Worm (Caenorhabditis elegans) whole organism, young adult: Measurements from ENCODE around the gene best-12.

Experiments
- B0336.3 ChIP-seq: fragments of 200-800 bp; sonication (Bioruptor generic); IDR thresholded peaks from 2 replicates; pipeline ENCODE4 v1.3.6; 2022; ENCODE audit warnings: missing genetic modification characterization, missing compliant biosample characterization
- C06A6.2 ChIP-seq: fragments of 200-800 bp; sonication (Bioruptor generic); conservative IDR thresholded peaks from 2 replicates; pipeline ENCODE4 v1.3.6; 2022; ENCODE audit warnings: missing genetic modification characterization, missing compliant biosample characterization
- F52B5.7 ChIP-seq: sonication (generic microtip); optimal IDR thresholded peaks from 2 replicates; lab custom pipeline; 2016; ENCODE audit warnings: mild to moderate bottlenecking, missing genetic modification characterization, missing compliant biosample characterization
- F55B11.4 ChIP-seq: sonication (generic microtip); optimal IDR thresholded peaks from 2 replicates; lab custom pipeline; 2016; ENCODE audit warnings: missing compliant biosample characterization, missing genetic modification characterization, borderline replicate concordance; ENCODE audit not compliant: insufficient read depth
- T26A5.8 ChIP-seq: sonication (generic microtip); optimal IDR thresholded peaks from 2 replicates; lab custom pipeline; 2016; ENCODE audit warnings: missing genetic modification characterization, missing compliant biosample characterization
- Y53G8AR.9 ChIP-seq: fragments of 200-800 bp; sonication (Bioruptor generic); conservative IDR thresholded peaks from 2 replicates; pipeline ENCODE4 v1.3.6; 2022; ENCODE audit warnings: missing genetic modification reagents, missing genetic modification characterization, missing compliant biosample characterization
- akir-1 ChIP-seq: fragments of 200-800 bp; sonication (Bioruptor generic); optimal IDR thresholded peaks from 2 replicates; lab custom pipeline; 2018; ENCODE audit warnings: mild to moderate bottlenecking, missing genetic modification characterization, moderate library complexity, missing compliant biosample characterization
- aptf-3 ChIP-seq: fragments of 200-800 bp; sonication (Bioruptor generic); IDR thresholded peaks from 2 replicates; pipeline ENCODE4 v1.3.6; 2022; ENCODE audit warnings: missing genetic modification characterization, missing compliant biosample characterization
- attf-5 ChIP-seq: fragments of 200-800 bp; sonication (Bioruptor generic); optimal IDR thresholded peaks from 2 replicates; lab custom pipeline; 2018; ENCODE audit warnings: mild to moderate bottlenecking, missing genetic modification characterization, missing compliant biosample characterization
- attf-6 ChIP-seq: fragments of 200-800 bp; sonication (Bioruptor generic); IDR thresholded peaks from 2 replicates; pipeline ENCODE4 v1.3.6; 2022; ENCODE audit warnings: missing genetic modification reagents, missing genetic modification characterization, missing compliant biosample characterization
- cebp-1 ChIP-seq, 2 experiments: fragments of 200-800 bp in 1 of 2; sonication (Bioruptor generic) in 1 of 2; sonication (generic microtip) in 1 of 2; IDR thresholded peaks in 1 of 2; optimal IDR thresholded peaks in 1 of 2; 2 replicates each; pipeline versions ENCODE4 v1.3.6 to Lab custom; 2017 to 2022; ENCODE audit warnings: missing compliant biosample characterization in 2 of 2, missing genetic modification characterization in 2 of 2, mild to moderate bottlenecking in 1 of 2, missing genetic modification reagents in 1 of 2, moderate library complexity in 1 of 2
- ceh-58 ChIP-seq: fragments of 200-800 bp; sonication (Bioruptor generic); IDR thresholded peaks from 2 replicates; pipeline ENCODE4 v1.3.6; 2022; ENCODE audit warnings: missing genetic modification characterization, missing compliant biosample characterization
- ceh-79 ChIP-seq: sonication (generic microtip); optimal IDR thresholded peaks from 2 replicates; lab custom pipeline; 2017; ENCODE audit warnings: mild to moderate bottlenecking, missing genetic modification characterization, missing compliant biosample characterization
- die-1 ChIP-seq: sonication (generic microtip); optimal IDR thresholded peaks from 2 replicates; lab custom pipeline; 2016; ENCODE audit warnings: missing genotype, mild to moderate bottlenecking, missing genetic modification characterization, missing compliant biosample characterization
- dpff-1 ChIP-seq: sonication (generic microtip); optimal IDR thresholded peaks from 2 replicates; lab custom pipeline; 2017; ENCODE audit warnings: mild to moderate bottlenecking, missing genetic modification characterization, missing compliant biosample characterization
- efl-1 ChIP-seq: fragments of 150-350 bp; optimal IDR thresholded peaks from 2 replicates; lab custom pipeline; 2014; ENCODE audit warnings: missing biosample characterization, missing genetic modification reagents, missing genetic modification characterization
- him-1 ChIP-seq: sonication (generic microtip); optimal IDR thresholded peaks from 2 replicates; lab custom pipeline; 2016; ENCODE audit warnings: missing genotype, missing genetic modification reagents, missing genetic modification characterization, missing compliant biosample characterization
- hsf-1 ChIP-seq: fragments of 200-800 bp; sonication (Bioruptor generic); IDR thresholded peaks from 2 replicates; pipeline ENCODE4 v1.3.6; 2022; ENCODE audit warnings: missing genetic modification reagents, missing genetic modification characterization, missing compliant biosample characterization
- let-526 ChIP-seq: fragments of 200-800 bp; sonication (Bioruptor generic); IDR thresholded peaks from 2 replicates; pipeline ENCODE4 v1.3.6; 2022; ENCODE audit warnings: missing genetic modification reagents, missing genetic modification characterization, missing compliant biosample characterization
- lin-40 ChIP-seq: sonication (generic microtip); optimal IDR thresholded peaks from 2 replicates; lab custom pipeline; 2016; ENCODE audit warnings: missing genetic modification characterization, mild to moderate bottlenecking, missing compliant biosample characterization, missing genotype, missing genetic modification reagents
- lsy-27 ChIP-seq: sonication (generic microtip); optimal IDR thresholded peaks from 2 replicates; lab custom pipeline; 2017; ENCODE audit warnings: missing genetic modification characterization, mild to moderate bottlenecking, missing compliant biosample characterization, antibody characterized with exemption, missing genotype, borderline replicate concordance; ENCODE audit not compliant: insufficient read depth
- madf-10 ChIP-seq: sonication (generic microtip); optimal IDR thresholded peaks from 2 replicates; lab custom pipeline; 2016; ENCODE audit warnings: mild to moderate bottlenecking, missing genetic modification characterization, missing compliant biosample characterization
- nfya-1 ChIP-seq: sonication (generic microtip); optimal IDR thresholded peaks from 2 replicates; lab custom pipeline; 2017; ENCODE audit warnings: antibody characterized with exemption, missing compliant biosample characterization, missing genetic modification characterization, borderline replicate concordance; ENCODE audit not compliant: insufficient read depth
- nhr-120 ChIP-seq: fragments of 200-800 bp; sonication (Bioruptor generic); IDR thresholded peaks from 2 replicates; pipeline ENCODE4 v1.3.6; 2022; ENCODE audit warnings: missing genetic modification characterization, missing compliant biosample characterization
- nhr-179 ChIP-seq: sonication (generic microtip); optimal IDR thresholded peaks from 2 replicates; lab custom pipeline; 2016; ENCODE audit warnings: mild to moderate bottlenecking, missing genetic modification characterization, missing compliant biosample characterization
- nhr-27 ChIP-seq: fragments of 200-800 bp; sonication (Bioruptor generic); optimal IDR thresholded peaks from 2 replicates; lab custom pipeline; 2018; ENCODE audit warnings: mild to moderate bottlenecking, missing genetic modification characterization, moderate library complexity, missing compliant biosample characterization
- nhr-80 ChIP-seq: sonication (generic microtip); optimal IDR thresholded peaks from 2 replicates; lab custom pipeline; 2016; ENCODE audit warnings: missing genetic modification characterization, missing compliant biosample characterization
- pbrm-1 ChIP-seq: fragments of 200-800 bp; sonication (Bioruptor generic); IDR thresholded peaks from 2 replicates; pipeline ENCODE4 v1.3.6; 2022; ENCODE audit warnings: missing genetic modification reagents, missing genetic modification characterization, missing compliant biosample characterization
- rcor-1 ChIP-seq: fragments of 200-800 bp; sonication (Bioruptor generic); IDR thresholded peaks from 2 replicates; pipeline ENCODE4 v1.3.6; 2022; ENCODE audit warnings: missing genetic modification reagents, missing genetic modification characterization, missing compliant biosample characterization
- sdz-38 ChIP-seq: sonication (generic microtip); optimal IDR thresholded peaks from 2 replicates; lab custom pipeline; 2016; ENCODE audit warnings: missing genotype, missing genetic modification characterization, missing compliant biosample characterization
- tbp1 ChIP-seq: fragments of 200-800 bp; sonication (Bioruptor generic); optimal IDR thresholded peaks from 2 replicates; lab custom pipeline; 2018; ENCODE audit warnings: mild to moderate bottlenecking, missing genetic modification characterization, missing compliant biosample characterization
- tbx-9 ChIP-seq: sonication (generic microtip); optimal IDR thresholded peaks from 2 replicates; lab custom pipeline; 2016; ENCODE audit warnings: borderline replicate concordance, missing genetic modification characterization, inconsistent platforms, missing compliant biosample characterization
- tlf-1 ChIP-seq: fragments of 200-800 bp; sonication (Bioruptor generic); optimal IDR thresholded peaks from 2 replicates; lab custom pipeline; 2018; ENCODE audit warnings: mild to moderate bottlenecking, missing genetic modification characterization, missing compliant biosample characterization
- xnd-1 ChIP-seq: sonication (generic microtip); optimal IDR thresholded peaks from 2 replicates; lab custom pipeline; 2016; ENCODE audit warnings: missing genotype, missing genetic modification reagents, missing genetic modification characterization, missing compliant biosample characterization
- ztf-25 ChIP-seq: fragments of 200-800 bp; sonication (Bioruptor generic); IDR thresholded peaks from 2 replicates; pipeline ENCODE4 v1.3.6; 2022; ENCODE audit warnings: missing genetic modification reagents, missing genetic modification characterization, missing compliant biosample characterization

The best-12 gene

ce11 chrV:16073856-16074255 lies 24.6 kb downstream of the best-12 start, which contains the start of gene srj-10:
Gene srj-10 (minus strand): TSS chrV:16073956.
- TF ChIP-seq rcor-1 (GFP tag; lab: Robert Waterston, UW) = no peak
- TF ChIP-seq lin-40 (tag; lab: Kevin White, UChicago) = no peak
- no peak for TF ChIP-seq tbp1 (GFP tag; lab: Kevin White, UChicago)

- no peak for TF ChIP-seq pbrm-1 (GFP tag; lab: Robert Waterston, UW)
- TF ChIP-seq nhr-80 (tag; lab: Kevin White, UChicago) = peak; percentile 76
- peak; percentile 32; the same call in 1 of the 2 replicates for TF ChIP-seq cebp-1 (GFP tag; IDR thresholded peaks at IDR 0.05; lab: Robert Waterston, UW)
- TF ChIP-seq cebp-1 (tag; optimal IDR thresholded peaks at IDR 0.05; lab: Kevin White, UChicago) = no peak
Observed at ce11 chrV:16075250-16075709, 26.0 kb downstream of the best-12 start, which contains the start of the genes F14H3.12 and srj-29. Gene F14H3.12 (minus strand): TSS chrV:16075323. Gene srj-29 (plus strand): TSS chrV:16075659.

ce11 chrV:16080039-16080438 lies 30.8 kb downstream of the best-12 start:
- TF ChIP-seq nhr-80 (tag; lab: Kevin White, UChicago) (peak; percentile 34), nhr-120 (GFP tag; lab: Robert Waterston, UW) (no peak)

ce11 chrV:16080678-16081077 lies 31.4 kb downstream of the best-12 start:
- TF ChIP-seq pbrm-1 (GFP tag; lab: Robert Waterston, UW) (no peak), B0336.3 (GFP tag; lab: Robert Waterston, UW) (no peak), attf-6 (GFP tag; lab: Robert Waterston, UW) (no peak), dpff-1 (no peak), nhr-80 (tag; lab: Kevin White, UChicago) (no peak), hsf-1 (GFP tag; lab: Robert Waterston, UW) (no peak), him-1 (no peak), aptf-3 (GFP tag; lab: Robert Waterston, UW) (no peak)

- TF ChIP-seq cebp-1 (GFP tag; IDR thresholded peaks at IDR 0.05; lab: Robert Waterston, UW) (no peak), cebp-1 (tag; optimal IDR thresholded peaks at IDR 0.05; lab: Kevin White, UChicago) (no peak), Y53G8AR.9 (GFP tag; lab: Robert Waterston, UW) (no peak), aptf-3 (GFP tag; lab: Robert Waterston, UW) (no peak), die-1 (tag; lab: Kevin White, UChicago) (no peak), xnd-1 (tag; lab: Kevin White, UChicago) (no peak), B0336.3 (GFP tag; lab: Robert Waterston, UW) (no peak), lsy-27 (no peak), tlf-1 (no peak), nfya-1 (no peak), nhr-179 (no peak), ceh-58 (no peak), attf-5 (no peak), T26A5.8 (tag; lab: Kevin White, UChicago) (no peak)
Observed at ce11 chrV:16090685-16091084, 41.4 kb downstream of the best-12 start, which contains the start of gene F22B8.3. Gene F22B8.3 (plus strand): TSS chrV:16090985.

- no peak for TF ChIP-seq ztf-25 (GFP tag; lab: Robert Waterston, UW)
- TF ChIP-seq sdz-38 = no peak
Observed at ce11 chrV:16094284-16094683, 45.0 kb downstream of the best-12 start, which contains the start of gene F22B8.7. Gene F22B8.7 (plus strand): TSS chrV:16094584.

ce11 chrV:16094862-16095261 lies 45.6 kb downstream of the best-12 start:
- TF ChIP-seq nhr-27 (tag; lab: Kevin White, UChicago) (no peak), madf-10 (tag; lab: Kevin White, UChicago) (no peak), ceh-79 (no peak), F55B11.4 (tag; lab: Kevin White, UChicago) (no peak), attf-5 (no peak), tbx-9 (tag; lab: Kevin White, UChicago) (no peak), let-526 (GFP tag; lab: Robert Waterston, UW) (no peak), C06A6.2 (GFP tag; lab: Robert Waterston, UW) (no peak), F52B5.7 (no peak), efl-1 (GFP tag; lab: Kevin White, UChicago) (no peak), T26A5.8 (tag; lab: Kevin White, UChicago) (no peak), akir-1 (GFP tag; lab: Kevin White, UChicago) (no peak)
